Fruit fly (Drosophila melanogaster) whole organism, embryonic: Measurements from ENCODE around the gene Gr89a.

Experiments
- Abd-B ChIP-seq: fragments of 200-800 bp; sonication (Bioruptor generic); optimal IDR thresholded peaks from 2 replicates; lab custom pipeline; 2018; ENCODE audit warnings: missing biosample characterization, mild to moderate bottlenecking, missing genetic modification characterization, moderate library complexity
- Adf1 ChIP-seq: fragments of 200-800 bp; sonication (Bioruptor generic); IDR thresholded peaks from 2 replicates; pipeline ENCODE4 v1.3.6; 2022; ENCODE audit warnings: missing biosample characterization, missing genetic modification characterization
- B-H1 ChIP-seq: fragments of 200-800 bp; sonication (Bioruptor generic); IDR thresholded peaks from 3 replicates; pipeline ENCODE4 v1.3.6; 2022; ENCODE audit warnings: missing biosample characterization, missing genetic modification characterization
- BtbVII ChIP-seq: fragments of 200-800 bp; sonication (Bioruptor generic); optimal IDR thresholded peaks from 3 replicates; lab custom pipeline; 2017; ENCODE audit warnings: missing biosample characterization, mild to moderate bottlenecking, missing genetic modification characterization
- CG1024 ChIP-seq: fragments of 200-800 bp; sonication (Bioruptor generic); IDR thresholded peaks from 2 replicates; pipeline ENCODE4 v1.3.6; 2022; ENCODE audit warnings: missing biosample characterization, missing genetic modification characterization
- CG10431 ChIP-seq: fragments of 200-800 bp; sonication (Bioruptor generic); optimal IDR thresholded peaks from 3 replicates; lab custom pipeline; 2018; ENCODE audit warnings: missing biosample characterization, mild to moderate bottlenecking, missing genetic modification characterization
- CG11247 ChIP-seq: fragments of 200-800 bp; sonication (Bioruptor generic); IDR thresholded peaks from 2 replicates; pipeline ENCODE4 v1.3.6; 2022; ENCODE audit warnings: missing biosample characterization, missing genetic modification characterization
- CG11695 ChIP-seq: fragments of 200-800 bp; sonication (Bioruptor generic); IDR thresholded peaks from 3 replicates; pipeline ENCODE4 v1.3.6; 2022; ENCODE audit warnings: missing biosample characterization, missing genetic modification characterization
- CG12155 ChIP-seq: fragments of 200-800 bp; sonication (Bioruptor generic); optimal IDR thresholded peaks from 3 replicates; lab custom pipeline; 2016; ENCODE audit warnings: missing biosample characterization, missing genetic modification characterization
- CG12299 ChIP-seq: fragments of 200-800 bp; sonication (Bioruptor generic); optimal IDR thresholded peaks from 2 replicates; lab custom pipeline; 2018; ENCODE audit warnings: missing biosample characterization, mild to moderate bottlenecking, missing genetic modification characterization
- CG14860 ChIP-seq: fragments of 200-800 bp; sonication (Bioruptor generic); IDR thresholded peaks from 3 replicates; pipeline ENCODE4 v1.3.6; 2022; ENCODE audit warnings: missing biosample characterization, missing genetic modification characterization; ENCODE audit not compliant: partially characterized antibody
- CG15514 ChIP-seq: fragments of 200-800 bp; sonication (Bioruptor generic); optimal IDR thresholded peaks from 3 replicates; lab custom pipeline; 2017; ENCODE audit warnings: missing biosample characterization, missing genetic modification characterization, mild to moderate bottlenecking, moderate library complexity, missing genetic modification reagents
- CG17612 ChIP-seq: fragments of 200-800 bp; sonication (Bioruptor generic); IDR thresholded peaks from 2 replicates; pipeline ENCODE4 v1.3.6; 2022; ENCODE audit warnings: missing biosample characterization, missing genetic modification characterization
- CG18619 ChIP-seq: fragments of 200-800 bp; sonication (Bioruptor generic); optimal IDR thresholded peaks from 3 replicates; lab custom pipeline; 2017; ENCODE audit warnings: missing biosample characterization, mild to moderate bottlenecking, missing genetic modification characterization
- CG3065 ChIP-seq: fragments of 200-800 bp; sonication (Bioruptor generic); optimal IDR thresholded peaks from 2 replicates; lab custom pipeline; 2016; ENCODE audit warnings: missing biosample characterization, missing genetic modification characterization
- CG3163 ChIP-seq: fragments of 200-800 bp; sonication (Bioruptor generic); optimal IDR thresholded peaks from 3 replicates; lab custom pipeline; 2016; ENCODE audit warnings: missing biosample characterization, missing genetic modification characterization
- CG34376 ChIP-seq: fragments of 200-800 bp; sonication (Bioruptor generic); optimal IDR thresholded peaks from 2 replicates; lab custom pipeline; 2018; ENCODE audit warnings: missing biosample characterization, mild to moderate bottlenecking, missing genetic modification characterization
- CG3726 ChIP-seq: fragments of 200-800 bp; sonication (Bioruptor generic); IDR thresholded peaks from 3 replicates; pipeline ENCODE4, ENCODE4 v1.3.6; 2022; ENCODE audit warnings: missing biosample characterization, missing genetic modification characterization
- CG4328 ChIP-seq: fragments of 200-800 bp; sonication (Bioruptor generic); optimal IDR thresholded peaks from 3 replicates; lab custom pipeline; 2017; ENCODE audit warnings: missing biosample characterization, missing genetic modification reagents, missing genetic modification characterization
- CG4404 ChIP-seq: fragments of 200-800 bp; sonication (Bioruptor generic); IDR thresholded peaks from 2 replicates; pipeline ENCODE4 v1.3.6; 2022; ENCODE audit warnings: missing biosample characterization, missing genetic modification characterization
- CG4707 ChIP-seq: fragments of 200-800 bp; sonication (Bioruptor generic); optimal IDR thresholded peaks from 2 replicates; lab custom pipeline; 2018; ENCODE audit warnings: missing biosample characterization, mild to moderate bottlenecking, missing genetic modification characterization, moderate library complexity
- CG6689 ChIP-seq: fragments of 200-800 bp; sonication (Bioruptor generic); IDR thresholded peaks from 2 replicates; pipeline ENCODE4 v1.3.6; 2022; ENCODE audit warnings: missing biosample characterization, missing genetic modification characterization
- CG7745 ChIP-seq: fragments of 200-800 bp; sonication (Bioruptor generic); optimal IDR thresholded peaks from 2 replicates; lab custom pipeline; 2018; ENCODE audit warnings: missing biosample characterization, mild to moderate bottlenecking, missing genetic modification characterization, moderate library complexity
- CG8359 ChIP-seq: fragments of 200-800 bp; sonication (Bioruptor generic); optimal IDR thresholded peaks from 2 replicates; lab custom pipeline; 2017; ENCODE audit warnings: missing biosample characterization, mild to moderate bottlenecking, missing genetic modification characterization, borderline replicate concordance
- CG8478 ChIP-seq: fragments of >200 bp; optimal IDR thresholded peaks from 2 replicates; lab custom pipeline; 2018
- CG9932 ChIP-seq: fragments of 200-800 bp; sonication (Bioruptor generic); IDR thresholded peaks from 2 replicates; pipeline ENCODE4 v1.3.6; 2022; ENCODE audit warnings: missing biosample characterization, missing genetic modification characterization
- Hand ChIP-seq: fragments of 200-800 bp; sonication (Bioruptor generic); optimal IDR thresholded peaks from 2 replicates; lab custom pipeline; 2017; ENCODE audit warnings: mild to moderate bottlenecking, missing biosample characterization, missing genetic modification reagents, missing genetic modification characterization
- Lim3 ChIP-seq: fragments of 200-800 bp; sonication (Bioruptor generic); IDR thresholded peaks from 2 replicates; pipeline ENCODE4 v1.3.6; 2022; ENCODE audit warnings: missing biosample characterization, missing genetic modification characterization
- Pdp1 ChIP-seq, 2 experiments: fragments of 200-800 bp; sonication (Bioruptor generic); optimal IDR thresholded peaks; 3 replicates each; lab custom pipeline; 2016; ENCODE audit warnings: missing biosample characterization in 2 of 2, missing genetic modification characterization in 2 of 2, mild to moderate bottlenecking in 1 of 2, moderate library complexity in 1 of 2
- Six4 ChIP-seq: fragments of 200-800 bp; sonication (Bioruptor generic); optimal IDR thresholded peaks from 2 replicates; lab custom pipeline; 2016; ENCODE audit warnings: missing biosample characterization, missing genetic modification characterization
- Taf1 ChIP-seq: fragments of 200-800 bp; sonication (Bioruptor generic); IDR thresholded peaks from 2 replicates; pipeline ENCODE4 v1.3.6; 2022; ENCODE audit warnings: missing biosample characterization, missing genetic modification characterization
- cwo ChIP-seq: fragments of 200-800 bp; sonication (Bioruptor generic); optimal IDR thresholded peaks from 3 replicates; lab custom pipeline; 2017; ENCODE audit warnings: missing biosample characterization, missing genetic modification characterization, mild to moderate bottlenecking, moderate library complexity, missing genetic modification reagents
- ems ChIP-seq: fragments of 200-800 bp; sonication (Bioruptor generic); optimal IDR thresholded peaks from 3 replicates; lab custom pipeline; 2016; ENCODE audit warnings: missing biosample characterization, missing genetic modification characterization
- en ChIP-seq: fragments of 200-800 bp; sonication (Bioruptor generic); optimal IDR thresholded peaks from 2 replicates; lab custom pipeline; 2016; ENCODE audit warnings: missing biosample characterization, missing genetic modification characterization
- eve ChIP-seq, 2 experiments: fragments of >200 bp; optimal IDR thresholded peaks; 2 replicates each; lab custom pipeline; 2017; ENCODE audit warnings: missing biosample characterization in 2 of 2, missing genetic modification characterization in 2 of 2
- fd64A ChIP-seq: fragments of 200-800 bp; sonication (Bioruptor generic); optimal IDR thresholded peaks from 3 replicates; lab custom pipeline; 2018; ENCODE audit warnings: missing biosample characterization, mild to moderate bottlenecking, missing genetic modification characterization
- hb ChIP-seq: fragments of 200-800 bp; sonication (Bioruptor generic); IDR thresholded peaks from 3 replicates; pipeline ENCODE4 v1.3.6; 2022; ENCODE audit warnings: missing biosample characterization, missing genetic modification characterization; ENCODE audit not compliant: partially characterized antibody
- her ChIP-seq: fragments of 200-800 bp; sonication (Bioruptor generic); optimal IDR thresholded peaks from 2 replicates; lab custom pipeline; 2016; ENCODE audit warnings: missing biosample characterization, missing genetic modification characterization
- ind ChIP-seq: fragments of 200-800 bp; sonication (Bioruptor generic); optimal IDR thresholded peaks from 3 replicates; lab custom pipeline; 2016; ENCODE audit warnings: missing biosample characterization, missing genetic modification characterization
- kay ChIP-seq: fragments of 200-800 bp; sonication (Bioruptor generic); optimal IDR thresholded peaks from 2 replicates; lab custom pipeline; 2016; ENCODE audit warnings: missing biosample characterization, missing genetic modification characterization
- lilli ChIP-seq: fragments of 200-800 bp; sonication (Bioruptor generic); optimal IDR thresholded peaks from 3 replicates; lab custom pipeline; 2016; ENCODE audit warnings: missing biosample characterization, missing genetic modification characterization
- lola ChIP-seq, 3 experiments: fragments of >200 bp in 2 of 3; fragments of 200-800 bp in 1 of 3; sonication (Bioruptor generic) in 1 of 3; optimal IDR thresholded peaks; 2 replicates each; lab custom pipeline; 2017 to 2019; ENCODE audit warnings: missing biosample characterization in 3 of 3, missing genetic modification characterization in 3 of 3, mild to moderate bottlenecking in 1 of 3, moderate library complexity in 1 of 3
- nau ChIP-seq: fragments of 200-800 bp; sonication (Bioruptor generic); optimal IDR thresholded peaks from 3 replicates; lab custom pipeline; 2017; ENCODE audit warnings: missing biosample characterization, mild to moderate bottlenecking, missing genetic modification characterization, missing genetic modification reagents
- nom ChIP-seq: fragments of 200-800 bp; sonication (Bioruptor generic); optimal IDR thresholded peaks from 2 replicates; lab custom pipeline; 2017; ENCODE audit warnings: missing biosample characterization, missing genetic modification characterization, mild to moderate bottlenecking, moderate library complexity, missing genetic modification reagents
- ranshi ChIP-seq: fragments of 200-800 bp; sonication (Bioruptor generic); IDR thresholded peaks from 2 replicates; pipeline ENCODE4 v1.3.6; 2022; ENCODE audit warnings: missing biosample characterization, missing genetic modification characterization
- repo ChIP-seq: fragments of 200-800 bp; sonication (Bioruptor generic); optimal IDR thresholded peaks from 2 replicates; lab custom pipeline; 2016; ENCODE audit warnings: missing biosample characterization, missing genetic modification characterization
- sug ChIP-seq: fragments of 200-800 bp; optimal IDR thresholded peaks from 2 replicates; lab custom pipeline; 2019; ENCODE audit warnings: missing biosample characterization, mild to moderate bottlenecking, missing genetic modification characterization, moderate library complexity
- tll ChIP-seq, 2 experiments: fragments of 200-800 bp in 1 of 2; fragments of >200 bp in 1 of 2; sonication (Bioruptor generic) in 1 of 2; optimal IDR thresholded peaks; 2 replicates each; lab custom pipeline; 2017 to 2019; ENCODE audit warnings: missing biosample characterization in 2 of 2, missing genetic modification characterization in 2 of 2, mild to moderate bottlenecking in 1 of 2, moderate library complexity in 1 of 2
- tx ChIP-seq: fragments of 200-800 bp; sonication (Bioruptor generic); optimal IDR thresholded peaks from 2 replicates; lab custom pipeline; 2016; ENCODE audit warnings: missing biosample characterization, missing genetic modification characterization
- unpg ChIP-seq: fragments of 200-800 bp; sonication (Bioruptor generic); optimal IDR thresholded peaks from 3 replicates; lab custom pipeline; 2018; ENCODE audit warnings: missing biosample characterization, mild to moderate bottlenecking, missing genetic modification characterization, moderate library complexity

Gene Gr89a

dm6 chr3R:16497379-16497778 is 1.4 kb downstream of the Gr89a start (continued):
- TF ChIP-seq CG14860 (GFP tag; lab: Robert Waterston, UW) (no peak), CG15514 (peak; percentile 73), CG34376 (no peak), CG10431 (GFP tag; lab: Kevin White, UChicago) (peak; percentile 52), eve (GFP tag; optimal IDR thresholded peaks at IDR 0.05; lab: Kevin White, UChicago) (no peak), CG11247 (GFP tag; lab: Robert Waterston, UW) (peak; percentile 91), CG3163 (GFP tag; lab: Kevin White, UChicago) (peak; percentile 47), ranshi (GFP tag; lab: Robert Waterston, UW) (peak; percentile 77), tx (GFP tag; lab: Kevin White, UChicago) (peak; percentile 47), CG12299 (peak; percentile 53), Six4 (GFP tag; lab: Kevin White, UChicago) (peak; percentile 80), CG4707 (GFP tag; lab: Kevin White, UChicago) (peak; percentile 64), B-H1 (GFP tag; lab: Robert Waterston, UW) (peak; percentile 80), cwo (peak; percentile 63), lilli (GFP tag; lab: Kevin White, UChicago) (peak; percentile 85), tll (GFP tag; optimal IDR thresholded peaks at IDR 0.05; lab: Kevin White, UChicago) (no peak), CG4328 (GFP tag; lab: Kevin White, UChicago) (peak; percentile 46), Abd-B (GFP tag; lab: Kevin White, UChicago) (peak; percentile 46), CG8478 (no peak), fd64A (no peak), her (peak; percentile 72), Taf1 (GFP tag; lab: Robert Waterston, UW) (peak; percentile 72), repo (GFP tag; lab: Kevin White, UChicago) (peak; percentile 46), CG18619 (GFP tag; lab: Kevin White, UChicago) (peak; percentile 75), CG8359 (peak; percentile 64), CG1024 (GFP tag; lab: Robert Waterston, UW) (peak; percentile 82), CG3065 (GFP tag; lab: Kevin White, UChicago) (peak; percentile 52), Adf1 (GFP tag; lab: Robert Waterston, UW) (no peak), CG12155 (GFP tag; lab: Kevin White, UChicago) (peak; percentile 64), Hand (GFP tag; lab: Kevin White, UChicago) (no peak), CG9932 (GFP tag; lab: Robert Waterston, UW) (peak; percentile 92), en (GFP tag; lab: Kevin White, UChicago) (peak; percentile 57), CG4404 (GFP tag; lab: Robert Waterston, UW) (no peak), CG3726 (peak; percentile 71; the same call in 1 of the 3 replicates), sug (tag; lab: Kevin White, UChicago) (no peak), CG11695 (GFP tag; lab: Robert Waterston, UW) (peak; percentile 86), ems (GFP tag; lab: Kevin White, UChicago) (peak; percentile 49), CG17612 (GFP tag; lab: Robert Waterston, UW) (peak; percentile 59; the same call in 1 of the 2 replicates), Lim3 (GFP tag; lab: Robert Waterston, UW) (peak; percentile 31; the same call in 1 of the 2 replicates), kay (peak; percentile 60), lola (GFP tag; optimal IDR thresholded peaks at IDR 0.05; lab: Kevin White, UChicago) (peak in 1 of 3 experiments; percentile 60), nau (GFP tag; lab: Kevin White, UChicago) (no peak), hb (GFP tag; lab: Robert Waterston, UW) (no peak), BtbVII (GFP tag; lab: Kevin White, UChicago) (peak; percentile 65), nom (no peak), CG6689 (GFP tag; lab: Robert Waterston, UW) (peak; percentile 83), CG7745 (tag; lab: Kevin White, UChicago) (no peak), Pdp1 (GFP tag; optimal IDR thresholded peaks at IDR 0.05; lab: Kevin White, UChicago) (peak; percentile 62 to 71), unpg (GFP tag; lab: Kevin White, UChicago) (peak; percentile 91), ind (GFP tag; lab: Kevin White, UChicago) (peak; percentile 78)
